Fruit fly (Drosophila melanogaster): ENCODE results near the gene Efr.

- TF ChIP-seq foxo (GFP tag; optimal IDR thresholded peaks at IDR 0.05): no peak
- no peak for TF ChIP-seq Abd-B (GFP tag; optimal IDR thresholded peaks at IDR 0.05)
- no peak for TF ChIP-seq OdsH (GFP tag; optimal IDR thresholded peaks at IDR 0.05)
- no peak for TF ChIP-seq pan (optimal IDR thresholded peaks at IDR 0.05)
- TF ChIP-seq Dfd (GFP tag; optimal IDR thresholded peaks at IDR 0.05): no peak
- no peak for TF ChIP-seq lola (GFP tag; optimal IDR thresholded peaks at IDR 0.05)
- TF ChIP-seq usp (GFP tag; optimal IDR thresholded peaks at IDR 0.05): no peak
- no peak for TF ChIP-seq Jra (GFP tag; optimal IDR thresholded peaks at IDR 0.05)
- TF ChIP-seq Hr78 (GFP tag; optimal IDR thresholded peaks at IDR 0.05): no peak
- no peak for TF ChIP-seq br (GFP tag; optimal IDR thresholded peaks at IDR 0.05)
- TF ChIP-seq dl (GFP tag; optimal IDR thresholded peaks at IDR 0.05; ENCODE audit: insufficient read depth in 1 of 2, partially characterized antibody in 2 of 2): no peak
These were observed 40.3 kb upstream of the Efr start for dm6 chrX:6179428-6179827.
